Worm (Caenorhabditis elegans) whole organism, L4 larva: ENCODE measurements around the gene nhr-87.

Experiments
- Y75B8A.6 ChIP-seq: fragments of 200-800 bp; sonication (Bioruptor generic); IDR thresholded peaks from 2 replicates; pipeline ENCODE4 v1.3.6; 2022; ENCODE audit warnings: missing genetic modification reagents, missing genetic modification characterization, missing compliant biosample characterization
- dmd-8 ChIP-seq: fragments of 200-800 bp; sonication (Bioruptor generic); IDR thresholded peaks from 2 replicates; pipeline ENCODE4 v1.3.6; 2022; ENCODE audit warnings: missing genetic modification characterization, missing compliant biosample characterization
- hmg-1.1 ChIP-seq: fragments of 200-800 bp; sonication (Bioruptor generic); IDR thresholded peaks from 2 replicates; pipeline ENCODE4 v1.3.6; 2022; ENCODE audit warnings: missing genetic modification reagents, missing genetic modification characterization, missing compliant biosample characterization
- nhr-237 ChIP-seq: sonication (generic microtip); optimal IDR thresholded peaks from 2 replicates; lab custom pipeline; 2017; ENCODE audit warnings: missing biosample characterization, missing genetic modification characterization
- unc-39 ChIP-seq: sonication (generic microtip); optimal IDR thresholded peaks from 2 replicates; lab custom pipeline; 2017; ENCODE audit warnings: missing biosample characterization, missing genetic modification characterization
- unc-62 ChIP-seq, 3 experiments: fragments of 150-350 bp in 1 of 3; sonication (generic microtip); optimal IDR thresholded peaks in 2 of 3; peaks in 1 of 3; 1 replicate in 1 of 3; 2 replicates in 2 of 3; lab custom pipeline; 2014 to 2017; ENCODE audit warnings: missing biosample characterization in 3 of 3, missing genetic modification characterization in 3 of 3, missing genetic modification reagents in 3 of 3, missing genotype in 1 of 3
- ztf-7 ChIP-seq: fragments of 150-350 bp; optimal IDR thresholded peaks from 2 replicates; lab custom pipeline; 2014; ENCODE audit warnings: missing biosample characterization, missing genetic modification characterization

- TF ChIP-seq hmg-1.1 (GFP tag; lab: Robert Waterston, UW) (no peak), unc-39 (tag; lab: Kevin White, UChicago) (no peak), unc-62 (GFP tag; optimal IDR thresholded peaks at IDR 0.05 in 1 of 2; lab: Kevin White, UChicago) (peak in 1 of 2 experiments; percentile 36), unc-62 (tag; optimal IDR thresholded peaks at IDR 0.05; lab: Kevin White, UChicago) (no peak), nhr-237 (tag; lab: Kevin White, UChicago) (no peak), Y75B8A.6 (GFP tag; lab: Robert Waterston, UW) (no peak), dmd-8 (GFP tag; lab: Robert Waterston, UW) (no peak), ztf-7 (tag; lab: Kevin White, UChicago) (no peak)
Observed at ce11 chrIV:1637333-1637732, 13.5 kb downstream of the nhr-87 start.
